Worm (Caenorhabditis elegans) whole organism, L3 larva: ENCODE measurements around the gene F36A4.5.

ENCODE experiments used
- elt-3 ChIP-seq, 3 experiments: fragments of 150-350 bp in 1 of 3; sonication (generic microtip) in 2 of 3; optimal IDR thresholded peaks; 2 replicates in 2 of 3; 4 replicates in 1 of 3; lab custom pipeline; 2014 to 2017; ENCODE audit warnings: missing biosample characterization in 3 of 3, missing genetic modification characterization in 3 of 3
- unc-62 ChIP-seq: fragments of 150-350 bp; sonication (generic microtip); optimal IDR thresholded peaks from 4 replicates; lab custom pipeline; 2014; ENCODE audit warnings: missing biosample characterization, missing genetic modification reagents, missing genetic modification characterization

ce11 chrIV:4292569-4292968 is 27.2 kb downstream of the F36A4.5 start, which contains the start of gene F15E6.10:
- TF ChIP-seq unc-62 (GFP tag; lab: Kevin White, UChicago) (no peak), elt-3 (tag; optimal IDR thresholded peaks at IDR 0.05; lab: Kevin White, UChicago) (no peak)
